Fruit fly (Drosophila melanogaster) whole organism: ENCODE results near the gene mRpS35.

Source experiments
- psq ChIP-seq: fragments of >200 bp; optimal IDR thresholded peaks from 2 replicates; lab custom pipeline; 2017
- usp ChIP-seq: fragments of >200 bp; optimal IDR thresholded peaks from 2 replicates; lab custom pipeline; 2017; ENCODE audit warnings: missing biosample characterization, missing genetic modification characterization, mixed read lengths

dm6 chr3L:2795363-2795957 is 14.8 kb downstream of the mRpS35 start:
- TF ChIP-seq psq (lab: Kevin White, UChicago) (no peak), usp (GFP tag; lab: Kevin White, UChicago) (no peak)
